Fruit fly (Drosophila melanogaster) whole organism, embryonic: ENCODE measurements around the gene Ppm1.

Experiments used
- Bdp1 ChIP-seq: fragments of 200-800 bp; sonication (Bioruptor generic); optimal IDR thresholded peaks from 3 replicates; lab custom pipeline; 2016; ENCODE audit warnings: missing biosample characterization, missing genetic modification characterization
- CG11504 ChIP-seq: fragments of 200-800 bp; sonication (Bioruptor generic); optimal IDR thresholded peaks from 3 replicates; lab custom pipeline; 2019; ENCODE audit warnings: missing biosample characterization, mild to moderate bottlenecking, missing genetic modification characterization, moderate library complexity
- CG11695 ChIP-seq: fragments of 200-800 bp; sonication (Bioruptor generic); IDR thresholded peaks from 3 replicates; pipeline ENCODE4 v1.3.6; 2022; ENCODE audit warnings: missing biosample characterization, missing genetic modification characterization
- CG12236 ChIP-seq: fragments of 200-800 bp; sonication (Bioruptor generic); optimal IDR thresholded peaks from 2 replicates; lab custom pipeline; 2016; ENCODE audit warnings: missing biosample characterization, missing genetic modification characterization
- CG12942 ChIP-seq: fragments of 200-800 bp; sonication (Bioruptor generic); optimal IDR thresholded peaks from 3 replicates; lab custom pipeline; 2016; ENCODE audit warnings: missing biosample characterization, missing genetic modification characterization
- CG15011 ChIP-seq: fragments of 200-800 bp; sonication (Bioruptor generic); optimal IDR thresholded peaks from 3 replicates; lab custom pipeline; 2018; ENCODE audit warnings: missing biosample characterization, mild to moderate bottlenecking, missing genetic modification characterization
- CG15479 ChIP-seq: fragments of 200-800 bp; sonication (Bioruptor generic); optimal IDR thresholded peaks from 3 replicates; lab custom pipeline; 2019; ENCODE audit warnings: missing biosample characterization, mild to moderate bottlenecking, missing genetic modification characterization, moderate library complexity
- CG1602 ChIP-seq: fragments of 200-800 bp; sonication (Bioruptor generic); optimal IDR thresholded peaks from 3 replicates; lab custom pipeline; 2016; ENCODE audit warnings: missing biosample characterization, missing genetic modification characterization
- CG17359 ChIP-seq: fragments of 200-800 bp; sonication (Bioruptor generic); optimal IDR thresholded peaks from 3 replicates; lab custom pipeline; 2018; ENCODE audit warnings: missing biosample characterization, mild to moderate bottlenecking, missing genetic modification characterization, moderate library complexity
- CG17829 ChIP-seq: fragments of 200-800 bp; optimal IDR thresholded peaks from 2 replicates; lab custom pipeline; 2019; ENCODE audit warnings: missing biosample characterization, mild to moderate bottlenecking, missing genetic modification characterization, moderate library complexity
- CG18619 ChIP-seq: fragments of 200-800 bp; sonication (Bioruptor generic); optimal IDR thresholded peaks from 3 replicates; lab custom pipeline; 2017; ENCODE audit warnings: missing biosample characterization, mild to moderate bottlenecking, missing genetic modification characterization
- CG2875 ChIP-seq: fragments of 200-800 bp; sonication (Bioruptor generic); optimal IDR thresholded peaks from 2 replicates; lab custom pipeline; 2017; ENCODE audit warnings: missing biosample characterization, mild to moderate bottlenecking, missing genetic modification characterization, missing genetic modification reagents
- CG2889 ChIP-seq: fragments of 200-800 bp; sonication (Bioruptor generic); IDR thresholded peaks from 3 replicates; pipeline ENCODE4 v1.3.6; 2022; ENCODE audit warnings: missing biosample characterization, missing genetic modification characterization
- CG31388 ChIP-seq: fragments of 200-800 bp; sonication (Bioruptor generic); optimal IDR thresholded peaks from 2 replicates; lab custom pipeline; 2016; ENCODE audit warnings: missing biosample characterization, missing genetic modification characterization
- CG33213 ChIP-seq: fragments of 200-800 bp; sonication (Bioruptor generic); optimal IDR thresholded peaks from 3 replicates; lab custom pipeline; 2016; ENCODE audit warnings: missing biosample characterization, missing genetic modification characterization
- CG4707 ChIP-seq: fragments of 200-800 bp; sonication (Bioruptor generic); optimal IDR thresholded peaks from 2 replicates; lab custom pipeline; 2018; ENCODE audit warnings: missing biosample characterization, mild to moderate bottlenecking, missing genetic modification characterization, moderate library complexity
- CG4730 ChIP-seq: fragments of 200-800 bp; sonication (Bioruptor generic); IDR thresholded peaks from 2 replicates; pipeline ENCODE4 v1.3.6; 2022; ENCODE audit warnings: missing biosample characterization, missing genetic modification characterization
- CG6854 ChIP-seq: fragments of 200-800 bp; sonication (Bioruptor generic); optimal IDR thresholded peaks from 3 replicates; lab custom pipeline; 2017; ENCODE audit warnings: missing biosample characterization, mild to moderate bottlenecking, missing genetic modification characterization
- CG7928 ChIP-seq: fragments of 200-800 bp; sonication (Bioruptor generic); optimal IDR thresholded peaks from 2 replicates; lab custom pipeline; 2017; ENCODE audit warnings: missing biosample characterization, mild to moderate bottlenecking, missing genetic modification characterization
- CG8478 ChIP-seq: fragments of >200 bp; optimal IDR thresholded peaks from 2 replicates; lab custom pipeline; 2018
- CG9876 ChIP-seq: fragments of 200-800 bp; sonication (Bioruptor generic); optimal IDR thresholded peaks from 2 replicates; lab custom pipeline; 2016; ENCODE audit warnings: missing biosample characterization, missing genetic modification characterization
- CG9932 ChIP-seq: fragments of 200-800 bp; sonication (Bioruptor generic); IDR thresholded peaks from 2 replicates; pipeline ENCODE4 v1.3.6; 2022; ENCODE audit warnings: missing biosample characterization, missing genetic modification characterization
- CrebB ChIP-seq: fragments of 200-800 bp; sonication (Bioruptor generic); optimal IDR thresholded peaks from 3 replicates; lab custom pipeline; 2018; ENCODE audit warnings: missing biosample characterization, mild to moderate bottlenecking, missing genetic modification characterization
- D19A ChIP-seq: fragments of 200-800 bp; optimal IDR thresholded peaks from 3 replicates; lab custom pipeline; 2019; ENCODE audit warnings: missing biosample characterization, mild to moderate bottlenecking, missing genetic modification characterization, moderate library complexity
- Dfd ChIP-seq, 2 experiments: fragments of >200 bp; optimal IDR thresholded peaks; 2 replicates each; lab custom pipeline; 2017; ENCODE audit warnings: missing biosample characterization in 2 of 2, missing genetic modification characterization in 2 of 2
- Dll ChIP-seq: fragments of 200-800 bp; sonication (Bioruptor generic); IDR thresholded peaks from 4 replicates; pipeline ENCODE4 v1.3.6; 2022; ENCODE audit warnings: missing biosample characterization, missing genetic modification characterization; ENCODE audit not compliant: partially characterized antibody
- E2f1 ChIP-seq: fragments of 200-800 bp; sonication (Bioruptor generic); IDR thresholded peaks from 2 replicates; pipeline ENCODE4 v1.3.6; 2022; ENCODE audit warnings: missing biosample characterization, missing genetic modification characterization
- ERR ChIP-seq: fragments of 200-800 bp; sonication (Bioruptor generic); optimal IDR thresholded peaks from 2 replicates; lab custom pipeline; 2016; ENCODE audit warnings: missing biosample characterization, missing genetic modification characterization
- Ets97D ChIP-seq: fragments of 200-800 bp; sonication (Bioruptor generic); optimal IDR thresholded peaks from 3 replicates; lab custom pipeline; 2016; ENCODE audit warnings: missing biosample characterization, missing genetic modification characterization
- Hey ChIP-seq: fragments of 200-800 bp; sonication (Bioruptor generic); optimal IDR thresholded peaks from 3 replicates; lab custom pipeline; 2018; ENCODE audit warnings: missing biosample characterization, mild to moderate bottlenecking, missing genetic modification characterization
- NK7.1 ChIP-seq: fragments of 200-800 bp; sonication (Bioruptor generic); optimal IDR thresholded peaks from 3 replicates; lab custom pipeline; 2016; ENCODE audit warnings: missing biosample characterization, missing genetic modification characterization
- Sin3A ChIP-seq: fragments of >200 bp; optimal IDR thresholded peaks from 2 replicates; lab custom pipeline; 2018
- Tbp ChIP-seq: fragments of >200 bp; optimal IDR thresholded peaks from 2 replicates; lab custom pipeline; 2018; ENCODE audit warnings: missing biosample characterization, missing genetic modification characterization
- ab ChIP-seq: fragments of 200-800 bp; sonication (Bioruptor generic); optimal IDR thresholded peaks from 2 replicates; lab custom pipeline; 2016; ENCODE audit warnings: missing biosample characterization, missing genetic modification characterization
- bcd ChIP-seq: fragments of 200-800 bp; sonication (Bioruptor generic); optimal IDR thresholded peaks from 2 replicates; lab custom pipeline; 2017; ENCODE audit warnings: missing biosample characterization, mild to moderate bottlenecking, missing genetic modification characterization
- bsh ChIP-seq, 2 experiments: fragments of 200-800 bp; sonication (Bioruptor generic); optimal IDR thresholded peaks; 2 replicates each; lab custom pipeline; 2017 to 2018; ENCODE audit warnings: mild to moderate bottlenecking in 2 of 2, missing biosample characterization in 2 of 2, missing genetic modification characterization in 2 of 2, moderate library complexity in 1 of 2
- cg ChIP-seq: fragments of 200-800 bp; sonication (Bioruptor generic); optimal IDR thresholded peaks from 3 replicates; lab custom pipeline; 2019; ENCODE audit warnings: missing biosample characterization, mild to moderate bottlenecking, missing genetic modification characterization, moderate library complexity
- dati ChIP-seq: fragments of 200-800 bp; sonication (Bioruptor generic); IDR thresholded peaks from 2 replicates; pipeline ENCODE4 v1.3.6; 2022; ENCODE audit warnings: missing biosample characterization, missing genetic modification characterization
- dysf ChIP-seq: fragments of 200-800 bp; sonication (Bioruptor generic); IDR thresholded peaks from 3 replicates; pipeline ENCODE4 v1.3.6; 2022; ENCODE audit warnings: missing biosample characterization, missing genetic modification characterization
- ems ChIP-seq: fragments of 200-800 bp; sonication (Bioruptor generic); optimal IDR thresholded peaks from 3 replicates; lab custom pipeline; 2016; ENCODE audit warnings: missing biosample characterization, missing genetic modification characterization
- fru ChIP-seq: fragments of >200 bp; optimal IDR thresholded peaks from 2 replicates; lab custom pipeline; 2017
- gcm2 ChIP-seq: fragments of 200-800 bp; sonication (Bioruptor generic); optimal IDR thresholded peaks from 2 replicates; lab custom pipeline; 2016; ENCODE audit warnings: missing biosample characterization, missing genetic modification characterization
- jing ChIP-seq: fragments of 200-800 bp; sonication (Bioruptor generic); optimal IDR thresholded peaks from 2 replicates; lab custom pipeline; 2018; ENCODE audit warnings: missing biosample characterization, mild to moderate bottlenecking, missing genetic modification characterization
- kay ChIP-seq: fragments of 200-800 bp; sonication (Bioruptor generic); optimal IDR thresholded peaks from 2 replicates; lab custom pipeline; 2016; ENCODE audit warnings: missing biosample characterization, missing genetic modification characterization
- knrl ChIP-seq: fragments of 200-800 bp; sonication (Bioruptor generic); IDR thresholded peaks from 3 replicates; pipeline ENCODE4 v1.3.6; 2022; ENCODE audit warnings: missing biosample characterization, missing genetic modification characterization; ENCODE audit not compliant: partially characterized antibody
- mam ChIP-seq: fragments of 200-800 bp; sonication (Bioruptor generic); optimal IDR thresholded peaks from 3 replicates; lab custom pipeline; 2016; ENCODE audit warnings: missing biosample characterization, missing genetic modification characterization
- nom ChIP-seq: fragments of 200-800 bp; sonication (Bioruptor generic); optimal IDR thresholded peaks from 2 replicates; lab custom pipeline; 2017; ENCODE audit warnings: missing biosample characterization, missing genetic modification characterization, mild to moderate bottlenecking, moderate library complexity, missing genetic modification reagents
- oc ChIP-seq: fragments of 200-800 bp; sonication (Bioruptor generic); optimal IDR thresholded peaks from 2 replicates; lab custom pipeline; 2018; ENCODE audit warnings: missing biosample characterization, mild to moderate bottlenecking, missing genetic modification characterization, moderate library complexity
- p53 ChIP-seq: fragments of 200-800 bp; sonication (Bioruptor generic); optimal IDR thresholded peaks from 2 replicates; lab custom pipeline; 2016; ENCODE audit warnings: missing biosample characterization, missing genetic modification characterization
- trem ChIP-seq: fragments of 200-800 bp; optimal IDR thresholded peaks from 3 replicates; lab custom pipeline; 2019; ENCODE audit warnings: missing biosample characterization, mild to moderate bottlenecking, missing genetic modification characterization, moderate library complexity
- trh ChIP-seq: fragments of 200-800 bp; sonication (Bioruptor generic); optimal IDR thresholded peaks from 2 replicates; lab custom pipeline; 2016; ENCODE audit warnings: missing biosample characterization, missing genetic modification characterization
- wek ChIP-seq: fragments of 200-800 bp; sonication (Bioruptor generic); optimal IDR thresholded peaks from 3 replicates; lab custom pipeline; 2018; ENCODE audit warnings: missing biosample characterization, mild to moderate bottlenecking, missing genetic modification characterization, moderate library complexity

Ppm1 gene

dm6 chr3L:546819-547441 is 34.2 kb upstream of the Ppm1 start (continued):
- TF ChIP-seq NK7.1 (GFP tag; lab: Kevin White, UChicago) (peak; percentile 53), ab (peak; percentile 15), CG6854 (GFP tag; lab: Kevin White, UChicago) (peak; percentile 31), CG18619 (GFP tag; lab: Kevin White, UChicago) (peak; percentile 84), CG17359 (tag; lab: Kevin White, UChicago) (peak; percentile 68), CG1602 (GFP tag; lab: Kevin White, UChicago) (peak; percentile 20), mam (GFP tag; lab: Kevin White, UChicago) (peak; percentile 95), CG17829 (peak; percentile 40), CG11695 (GFP tag; lab: Robert Waterston, UW) (peak; percentile 79), CG15011 (GFP tag; lab: Kevin White, UChicago) (peak; percentile 76), gcm2 (GFP tag; lab: Kevin White, UChicago) (no peak), CG9876 (GFP tag; lab: Kevin White, UChicago) (peak; percentile 61), cg (GFP tag; lab: Kevin White, UChicago) (peak; percentile 60), ERR (GFP tag; lab: Kevin White, UChicago) (peak; percentile 87), trem (tag; lab: Kevin White, UChicago) (no peak), wek (GFP tag; lab: Kevin White, UChicago) (no peak), trh (GFP tag; lab: Kevin White, UChicago) (no peak), Tbp (GFP tag; lab: Kevin White, UChicago) (no peak), CG15479 (GFP tag; lab: Kevin White, UChicago) (no peak), nom (GFP tag; lab: Kevin White, UChicago) (no peak), CG12236 (GFP tag; lab: Kevin White, UChicago) (peak; percentile 16), Dfd (GFP tag; optimal IDR thresholded peaks at IDR 0.05; lab: Kevin White, UChicago) (no peak), CG12942 (GFP tag; lab: Kevin White, UChicago) (peak; percentile 49), bcd (GFP tag; lab: Kevin White, UChicago) (peak; percentile 85), dati (GFP tag; lab: Robert Waterston, UW) (no peak), p53 (peak; percentile 21), E2f1 (GFP tag; lab: Robert Waterston, UW) (peak; percentile 81), CG4730 (peak; percentile 67; the same call in 1 of the 2 replicates), CG2875 (no peak), kay (peak; percentile 46), fru (lab: Kevin White, UChicago) (no peak), CG7928 (GFP tag; lab: Kevin White, UChicago) (peak; percentile 66), Sin3A (no peak), CG31388 (GFP tag; lab: Kevin White, UChicago) (no peak), Ets97D (peak; percentile 40), Hey (peak; percentile 72), dysf (GFP tag; lab: Robert Waterston, UW) (peak; percentile 89), CG33213 (GFP tag; lab: Kevin White, UChicago) (peak; percentile 67), Dll (GFP tag; lab: Robert Waterston, UW) (no peak), jing (GFP tag; lab: Kevin White, UChicago) (peak; percentile 26), Bdp1 (GFP tag; lab: Kevin White, UChicago) (peak; percentile 40), CG11504 (peak; percentile 62), CrebB (tag; lab: Kevin White, UChicago) (peak; percentile 78), ems (GFP tag; lab: Kevin White, UChicago) (peak; percentile 54), oc (tag; lab: Kevin White, UChicago) (peak; percentile 11), knrl (no peak), CG4707 (GFP tag; lab: Kevin White, UChicago) (no peak), CG8478 (lab: Kevin White, UChicago) (no peak), CG2889 (GFP tag; lab: Robert Waterston, UW) (peak; percentile 83; the same call in 2 of the 3 replicates), D19A (tag; lab: Kevin White, UChicago) (peak; percentile 20), CG9932 (peak; percentile 99), bsh (GFP tag; optimal IDR thresholded peaks at IDR 0.05; lab: Kevin White, UChicago) (peak in 1 of 2 experiments; percentile 28)
